Worm (Caenorhabditis elegans) whole organism, L1 larva: Measurements from ENCODE around the gene idpc-2.

Experiments used
- fkh-10 ChIP-seq: sonication (generic microtip); optimal IDR thresholded peaks from 2 replicates; lab custom pipeline; 2017; ENCODE audit warnings: missing biosample characterization, missing genetic modification reagents, missing genetic modification characterization
- jun-1 ChIP-seq: fragments of 150-350 bp; optimal IDR thresholded peaks from 2 replicates; lab custom pipeline; 2014; ENCODE audit warnings: missing biosample characterization, missing genetic modification reagents, missing genetic modification characterization
- lin-39 ChIP-seq: fragments of 150-350 bp; optimal IDR thresholded peaks from 2 replicates; lab custom pipeline; 2014; ENCODE audit warnings: missing biosample characterization, missing genetic modification reagents, missing genetic modification characterization
- lsy-2 ChIP-seq, 2 experiments: fragments of 150-350 bp; optimal IDR thresholded peaks; 2 replicates each; lab custom pipeline; 2014; ENCODE audit warnings: missing biosample characterization in 2 of 2, missing genetic modification characterization in 2 of 2
- nhr-12 ChIP-seq: sonication (generic microtip); optimal IDR thresholded peaks from 2 replicates; lab custom pipeline; 2017; ENCODE audit warnings: missing biosample characterization, missing genetic modification characterization
- pqm-1 ChIP-seq: sonication (generic microtip); optimal IDR thresholded peaks from 3 replicates; lab custom pipeline; 2017; ENCODE audit warnings: missing biosample characterization, missing genetic modification characterization
- unc-62 ChIP-seq: fragments of 150-350 bp; optimal IDR thresholded peaks from 2 replicates; lab custom pipeline; 2014; ENCODE audit warnings: missing biosample characterization, missing genetic modification reagents, missing genetic modification characterization
- zag-1 ChIP-seq: fragments of 150-350 bp; optimal IDR thresholded peaks from 2 replicates; lab custom pipeline; 2014; ENCODE audit warnings: missing biosample characterization, missing genetic modification characterization

- TF ChIP-seq pqm-1: no peak
- TF ChIP-seq lsy-2 (tag; optimal IDR thresholded peaks at IDR 0.05; lab: Kevin White, UChicago): no peak
- TF ChIP-seq lin-39 (tag; lab: Kevin White, UChicago): no peak
- TF ChIP-seq jun-1 (tag; lab: Kevin White, UChicago): no peak
- no peak for TF ChIP-seq fkh-10 (GFP tag; lab: Kevin White, UChicago)
- TF ChIP-seq unc-62 (GFP tag; lab: Kevin White, UChicago): no peak
- no peak for TF ChIP-seq zag-1
- no peak for TF ChIP-seq nhr-12
Measured at ce11 chrV:8622314-8622713, 1.2 kb upstream of the idpc-2 start, which contains the start of gene F41E6.1.
